Worm (Caenorhabditis elegans): Measurements from ENCODE around the gene clec-76.

clec-76 gene

ce11 chrIV:4014341-4014826 is 49.3 kb downstream of the clec-76 start (continued):
- TF ChIP-seq ekl-4 (GFP tag; IDR thresholded peaks at IDR 0.05) (0 out of 2 replicates have a peak, but pooled peaks have one; percentile 24), attf-6 (GFP tag; IDR thresholded peaks at IDR 0.05) (0 out of 2 replicates have a peak, but pooled peaks have one; percentile 49), rpc-1 (optimal IDR thresholded peaks at IDR 0.05) (no peak), rpc-1 (tag; optimal IDR thresholded peaks at IDR 0.05) (no peak), ceh-79 (tag; optimal IDR thresholded peaks at IDR 0.05) (no peak), attf-5 (GFP tag; optimal IDR thresholded peaks at IDR 0.05) (no peak), B0336.3 (GFP tag; IDR thresholded peaks at IDR 0.05) (no peak), die-1 (tag; optimal IDR thresholded peaks at IDR 0.05) (no peak), lsy-27 (tag; optimal IDR thresholded peaks at IDR 0.05; ENCODE audit: borderline replicate concordance, insufficient read depth) (no peak), F55B11.4 (tag; optimal IDR thresholded peaks at IDR 0.05; ENCODE audit: borderline replicate concordance, insufficient read depth) (no peak), K12H6.12 (tag; optimal IDR thresholded peaks at IDR 0.05) (no peak), bed-2 (GFP tag; IDR thresholded peaks at IDR 0.05) (0 out of 2 replicates have a peak, but pooled peaks have one; percentile 10), ztf-26 (tag; optimal IDR thresholded peaks at IDR 0.05) (no peak), ceh-100 (GFP tag; IDR thresholded peaks at IDR 0.05) (peak; percentile 33), tbx-9 (tag; optimal IDR thresholded peaks at IDR 0.05; ENCODE audit: borderline replicate concordance) (no peak), F49E8.2 (tag; optimal IDR thresholded peaks at IDR 0.05; ENCODE audit: insufficient read depth) (no peak), ztf-18 (tag; optimal IDR thresholded peaks at IDR 0.05) (no peak), ztf-6 (GFP tag; IDR thresholded peaks at IDR 0.05) (no peak), madf-8 (GFP tag; conservative IDR thresholded peaks at IDR 0.05) (no peak), C06A6.2 (GFP tag; conservative IDR thresholded peaks at IDR 0.05) (no peak), F22D6.2 (tag; optimal IDR thresholded peaks at IDR 0.05) (no peak), ets-4 (GFP tag; optimal IDR thresholded peaks at IDR 0.05) (no peak), egrh-3 (GFP tag; IDR thresholded peaks at IDR 0.05) (peak; percentile 32; the same call in 1 of the 2 replicates), nhr-27 (tag; optimal IDR thresholded peaks at IDR 0.05) (no peak), akir-1 (GFP tag; optimal IDR thresholded peaks at IDR 0.05) (no peak), lag-1 (GFP tag; IDR thresholded peaks at IDR 0.05) (no peak), nhr-90 (tag; optimal IDR thresholded peaks at IDR 0.05) (no peak), unc-62 (GFP tag; optimal IDR thresholded peaks at IDR 0.05) (no peak), nhr-80 (tag; optimal IDR thresholded peaks at IDR 0.05) (no peak), hlh-12 (tag; optimal IDR thresholded peaks at IDR 0.05) (no peak), snpc-4 (GFP tag; optimal IDR thresholded peaks at IDR 0.05) (no peak), snpc-4 (tag; optimal IDR thresholded peaks at IDR 0.05) (no peak), bed-1 (GFP tag; IDR thresholded peaks at IDR 0.05) (0 out of 2 replicates have a peak, but pooled peaks have one; percentile 61), lin-26 (GFP tag; IDR thresholded peaks at IDR 0.05) (0 out of 2 replicates have a peak, but pooled peaks have one; percentile 18), F23B12.7 (tag; optimal IDR thresholded peaks at IDR 0.05; ENCODE audit: insufficient read depth) (no peak), ceh-40 (GFP tag; IDR thresholded peaks at IDR 0.05) (0 out of 2 replicates have a peak, but pooled peaks have one; percentile 45), let-607 (tag; optimal IDR thresholded peaks at IDR 0.05) (no peak), nfya-1 (tag; optimal IDR thresholded peaks at IDR 0.05; ENCODE audit: borderline replicate concordance, insufficient read depth) (no peak), lsl-1 (GFP tag; optimal IDR thresholded peaks at IDR 0.05) (no peak), gei-17 (GFP tag; optimal IDR thresholded peaks at IDR 0.05) (no peak), rec-8 (tag; optimal IDR thresholded peaks at IDR 0.05) (no peak), D2030.7 (GFP tag; IDR thresholded peaks at IDR 0.05) (no peak), lin-35 (GFP tag; optimal IDR thresholded peaks at IDR 0.05) (no peak), nfya-2 (GFP tag; IDR thresholded peaks at IDR 0.05) (no peak), snpc-3.4 (tag; optimal IDR thresholded peaks at IDR 0.05) (no peak), hrde-1 (tag; optimal IDR thresholded peaks at IDR 0.05; ENCODE audit: borderline replicate concordance) (no peak), ztf-25 (GFP tag; IDR thresholded peaks at IDR 0.05) (no peak)

Measured in whole organism, young adult.